Worm (Caenorhabditis elegans): Measurements from ENCODE around the gene R03A10.5.

ce11 chrX:15430983-15431382 is 15.5 kb upstream of the R03A10.5 start, which contains the start of gene blos-8:
- TF ChIP-seq hmg-4 (GFP tag; optimal IDR thresholded peaks at IDR 0.05) (no peak), tra-4 (tag; optimal IDR thresholded peaks at IDR 0.05) (no peak), hnd-1 (tag; optimal IDR thresholded peaks at IDR 0.05) (no peak), ceh-36 (tag; optimal IDR thresholded peaks at IDR 0.05) (no peak), flt-1 (GFP tag; IDR thresholded peaks at IDR 0.05) (no peak), aly-1 (tag; optimal IDR thresholded peaks at IDR 0.05) (no peak), B0310.2 (tag; optimal IDR thresholded peaks at IDR 0.05) (no peak), ama-1 (optimal IDR thresholded peaks at IDR 0.05) (no peak), ets-7 (tag; optimal IDR thresholded peaks at IDR 0.05) (no peak), sea-1 (GFP tag; conservative IDR thresholded peaks at IDR 0.05) (no peak), tbx-37 (GFP tag; conservative IDR thresholded peaks at IDR 0.05) (no peak), ceh-13 (GFP tag; optimal IDR thresholded peaks at IDR 0.05) (no peak)
